Worm (Caenorhabditis elegans) whole organism, late embryonic: ENCODE data around the gene F54D5.5.

Experiments used
- F13H6.1 ChIP-seq: sonication (generic microtip); optimal IDR thresholded peaks from 2 replicates; lab custom pipeline; 2016; ENCODE audit warnings: missing genetic modification characterization, missing compliant biosample characterization
- ama-1 ChIP-seq: fragments of 150-350 bp; optimal IDR thresholded peaks from 2 replicates; lab custom pipeline; 2014
- ceh-14 ChIP-seq: sonication (generic microtip); optimal IDR thresholded peaks from 2 replicates; lab custom pipeline; 2016; ENCODE audit warnings: missing genotype, missing genetic modification characterization, missing compliant biosample characterization
- dmd-4 ChIP-seq: sonication (generic microtip); optimal IDR thresholded peaks from 2 replicates; lab custom pipeline; 2016; ENCODE audit warnings: borderline replicate concordance, missing genetic modification characterization, missing compliant biosample characterization
- eyg-1 ChIP-seq: sonication (generic microtip); optimal IDR thresholded peaks from 2 replicates; lab custom pipeline; 2016; ENCODE audit warnings: missing genotype, missing genetic modification characterization, missing compliant biosample characterization
- fkh-10 ChIP-seq: fragments of 150-350 bp; optimal IDR thresholded peaks from 2 replicates; lab custom pipeline; 2014; ENCODE audit warnings: missing biosample characterization, missing genetic modification reagents, missing genetic modification characterization
- lim-6 ChIP-seq: sonication (generic microtip); optimal IDR thresholded peaks from 2 replicates; lab custom pipeline; 2016; ENCODE audit warnings: missing genetic modification characterization, missing compliant biosample characterization
- lin-11 ChIP-seq: fragments of 200-800 bp; sonication (Bioruptor generic); optimal IDR thresholded peaks from 2 replicates; lab custom pipeline; 2018; ENCODE audit warnings: mild to moderate bottlenecking, missing genetic modification characterization, missing compliant biosample characterization
- nhr-11 ChIP-seq: fragments of 150-350 bp; optimal IDR thresholded peaks from 2 replicates; lab custom pipeline; 2014; ENCODE audit warnings: missing biosample characterization, missing genetic modification characterization
- pag-3 ChIP-seq: sonication (generic microtip); optimal IDR thresholded peaks from 2 replicates; lab custom pipeline; 2016; ENCODE audit warnings: missing compliant biosample characterization, missing genetic modification characterization, borderline replicate concordance
- pqm-1 ChIP-seq: sonication (generic microtip); optimal IDR thresholded peaks from 2 replicates; lab custom pipeline; 2016; ENCODE audit warnings: missing genetic modification characterization, missing compliant biosample characterization
- pros-1 ChIP-seq: fragments of 150-350 bp; optimal IDR thresholded peaks from 2 replicates; lab custom pipeline; 2014; ENCODE audit warnings: missing biosample characterization, missing genetic modification reagents, missing genetic modification characterization
- rnt-1 ChIP-seq: sonication (generic microtip); optimal IDR thresholded peaks from 2 replicates; lab custom pipeline; 2016; ENCODE audit warnings: missing genetic modification characterization, missing compliant biosample characterization
- unc-55 ChIP-seq: sonication (generic microtip); optimal IDR thresholded peaks from 2 replicates; lab custom pipeline; 2017; ENCODE audit warnings: missing biosample characterization, missing genetic modification reagents, missing genetic modification characterization

DNA sequence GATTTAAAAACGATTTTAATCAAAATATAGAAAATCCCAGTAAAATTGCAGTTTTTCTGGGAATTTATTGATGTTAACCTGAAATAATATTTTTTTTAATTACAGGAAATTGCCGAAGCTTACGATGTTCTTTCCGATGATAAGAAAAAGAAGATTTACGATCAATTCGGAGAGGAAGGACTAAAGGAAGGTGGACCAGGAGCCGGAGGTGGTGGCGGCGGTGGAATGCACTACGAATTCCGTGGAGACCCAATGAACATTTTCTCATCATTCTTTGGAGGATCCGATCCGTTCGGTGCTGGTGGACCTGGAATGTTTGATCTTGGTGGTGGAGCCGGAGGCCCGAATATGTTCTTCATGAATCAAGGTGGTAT, 20.9 kb downstream of the F54D5.5 start:
- TF ChIP-seq F13H6.1 (no peak), nhr-11 (tag; lab: Kevin White, UChicago) (no peak), ama-1 (lab: Kevin White, UChicago) (no peak), ceh-14 (tag; lab: Kevin White, UChicago) (no peak), unc-55 (GFP tag; lab: Kevin White, UChicago) (no peak), pag-3 (tag; lab: Kevin White, UChicago) (no peak), eyg-1 (no peak), dmd-4 (tag; lab: Kevin White, UChicago) (no peak), lin-11 (tag; lab: Kevin White, UChicago) (no peak), pqm-1 (tag; lab: Kevin White, UChicago) (no peak), lim-6 (no peak), pros-1 (no peak), fkh-10 (GFP tag; lab: Kevin White, UChicago) (no peak), rnt-1 (tag; lab: Kevin White, UChicago) (no peak)
